Worm (Caenorhabditis elegans): Measurements from ENCODE around the gene T28A8.4.

DNA sequence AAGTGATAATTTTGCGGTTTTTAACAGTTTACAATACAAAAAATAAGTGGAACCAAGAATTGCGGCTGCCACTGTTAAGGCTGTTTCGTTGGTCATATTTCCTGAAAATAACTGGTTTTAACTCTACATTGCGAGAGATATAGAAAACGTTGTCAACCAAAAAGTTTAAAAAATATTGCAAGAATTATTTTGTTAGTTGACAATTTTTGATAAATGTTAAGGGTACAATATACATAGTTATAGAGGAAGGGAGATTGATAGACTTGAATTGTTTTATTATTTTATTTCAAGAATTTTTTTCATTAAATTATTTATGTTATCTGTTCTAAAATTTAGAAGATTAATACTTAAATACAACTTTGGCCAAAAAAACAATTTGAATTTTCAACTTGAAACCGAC, 40.0 kb downstream of the T28A8.4 start, which contains the start of gene acs-5:
- TF ChIP-seq ama-1 (optimal IDR thresholded peaks at IDR 0.05) = no peak
- TF ChIP-seq hnd-1 (tag; optimal IDR thresholded peaks at IDR 0.05) = no peak
- TF ChIP-seq F13C5.2 (tag; optimal IDR thresholded peaks at IDR 0.05) = no peak
- TF ChIP-seq tbx-11 (GFP tag; IDR thresholded peaks at IDR 0.05) = no peak
- TF ChIP-seq ceh-36 (tag; optimal IDR thresholded peaks at IDR 0.05) = no peak
- TF ChIP-seq pes-1 (GFP tag; IDR thresholded peaks at IDR 0.05) = no peak
- no peak for TF ChIP-seq hmg-4 (GFP tag; optimal IDR thresholded peaks at IDR 0.05)
- TF ChIP-seq flt-1 (GFP tag; IDR thresholded peaks at IDR 0.05) = no peak
- TF ChIP-seq ets-7 (tag; optimal IDR thresholded peaks at IDR 0.05) = no peak
- no peak for TF ChIP-seq ceh-13 (GFP tag; optimal IDR thresholded peaks at IDR 0.05)
